Worm (Caenorhabditis elegans) whole organism, L1 larva: ENCODE measurements around the gene srd-39.

Source experiments
- F16B12.6 ChIP-seq: fragments of 150-350 bp; optimal IDR thresholded peaks from 2 replicates; lab custom pipeline; 2014; ENCODE audit warnings: missing biosample characterization, missing genetic modification characterization
- alr-1 ChIP-seq: fragments of 200-800 bp; sonication (Bioruptor generic); optimal IDR thresholded peaks from 2 replicates; lab custom pipeline; 2018; ENCODE audit warnings: borderline replicate concordance, mild to moderate bottlenecking, missing genetic modification characterization, missing compliant biosample characterization
- egl-13 ChIP-seq: sonication (generic microtip); optimal IDR thresholded peaks from 2 replicates; lab custom pipeline; 2016; ENCODE audit warnings: missing genotype, missing genetic modification reagents, missing genetic modification characterization, missing compliant biosample characterization
- fkh-10 ChIP-seq: sonication (generic microtip); optimal IDR thresholded peaks from 2 replicates; lab custom pipeline; 2017; ENCODE audit warnings: missing biosample characterization, missing genetic modification reagents, missing genetic modification characterization
- irx-1 ChIP-seq: sonication (generic microtip); optimal IDR thresholded peaks from 2 replicates; lab custom pipeline; 2016; ENCODE audit warnings: missing genetic modification characterization, missing compliant biosample characterization
- jun-1 ChIP-seq: fragments of 150-350 bp; optimal IDR thresholded peaks from 2 replicates; lab custom pipeline; 2014; ENCODE audit warnings: missing biosample characterization, missing genetic modification reagents, missing genetic modification characterization
- mdl-1 ChIP-seq, 2 experiments: fragments of 150-350 bp; optimal IDR thresholded peaks; 2 replicates each; lab custom pipeline; 2014 to 2017; ENCODE audit warnings: missing biosample characterization in 2 of 2, missing genetic modification characterization in 2 of 2, inconsistent platforms in 1 of 2
- pag-3 ChIP-seq: sonication (generic microtip); optimal IDR thresholded peaks from 2 replicates; lab custom pipeline; 2017; ENCODE audit warnings: missing genetic modification characterization, mild to moderate bottlenecking, missing compliant biosample characterization, antibody characterized with exemption, borderline replicate concordance; ENCODE audit not compliant: insufficient read depth
- sox-4 ChIP-seq: sonication (generic microtip); optimal IDR thresholded peaks from 2 replicates; lab custom pipeline; 2016; ENCODE audit warnings: missing genetic modification characterization, missing compliant biosample characterization
- unc-62 ChIP-seq: fragments of 150-350 bp; optimal IDR thresholded peaks from 2 replicates; lab custom pipeline; 2014; ENCODE audit warnings: missing biosample characterization, missing genetic modification reagents, missing genetic modification characterization
- ztf-11 ChIP-seq, 2 experiments: sonication (generic microtip); optimal IDR thresholded peaks; 2 replicates each; lab custom pipeline; 2016 to 2017; ENCODE audit warnings: missing genetic modification characterization in 2 of 2, missing biosample characterization in 1 of 2, missing compliant biosample characterization in 1 of 2

- TF ChIP-seq jun-1 (tag; lab: Kevin White, UChicago) (no peak), alr-1 (tag; lab: Kevin White, UChicago) (no peak), mdl-1 (tag; optimal IDR thresholded peaks at IDR 0.05; lab: Kevin White, UChicago) (no peak), fkh-10 (GFP tag; lab: Kevin White, UChicago) (no peak), pag-3 (tag; lab: Kevin White, UChicago) (no peak), F16B12.6 (tag; lab: Kevin White, UChicago) (no peak), irx-1 (tag; lab: Kevin White, UChicago) (no peak), unc-62 (no peak), egl-13 (no peak), ztf-11 (tag; optimal IDR thresholded peaks at IDR 0.05; lab: Kevin White, UChicago) (no peak), sox-4 (tag; lab: Kevin White, UChicago) (no peak)
These were observed 7.4 kb downstream of the srd-39 start for ce11 chrX:13293023-13293422.
